Worm (Caenorhabditis elegans) whole organism, late embryonic: Measurements from ENCODE around the gene warf-1.

ENCODE experiments used
- C08G9.2 ChIP-seq: sonication (generic microtip); optimal IDR thresholded peaks from 2 replicates; lab custom pipeline; 2016; ENCODE audit warnings: mild to moderate bottlenecking, missing genetic modification characterization, moderate library complexity, missing compliant biosample characterization
- F13H6.1 ChIP-seq: sonication (generic microtip); optimal IDR thresholded peaks from 2 replicates; lab custom pipeline; 2016; ENCODE audit warnings: missing genetic modification characterization, missing compliant biosample characterization
- K02D7.2 ChIP-seq: sonication (generic microtip); optimal IDR thresholded peaks from 2 replicates; lab custom pipeline; 2017; ENCODE audit warnings: mild to moderate bottlenecking, missing genetic modification characterization, missing compliant biosample characterization
- ceh-14 ChIP-seq: sonication (generic microtip); optimal IDR thresholded peaks from 2 replicates; lab custom pipeline; 2016; ENCODE audit warnings: missing genotype, missing genetic modification characterization, missing compliant biosample characterization
- ceh-18 ChIP-seq: sonication (generic microtip); optimal IDR thresholded peaks from 2 replicates; lab custom pipeline; 2016; ENCODE audit warnings: missing genetic modification characterization, missing compliant biosample characterization
- ceh-19 ChIP-seq: fragments of 200-800 bp; sonication (Bioruptor generic); optimal IDR thresholded peaks from 2 replicates; lab custom pipeline; 2018; ENCODE audit warnings: mild to moderate bottlenecking, missing genetic modification characterization, missing compliant biosample characterization
- ceh-2 ChIP-seq: sonication (generic microtip); optimal IDR thresholded peaks from 2 replicates; lab custom pipeline; 2016; ENCODE audit warnings: missing genotype, missing genetic modification characterization, missing compliant biosample characterization
- ceh-30 ChIP-seq: fragments of 150-350 bp; optimal IDR thresholded peaks from 2 replicates; lab custom pipeline; 2014; ENCODE audit warnings: missing biosample characterization, missing genetic modification characterization
- ceh-45 ChIP-seq: fragments of 200-800 bp; sonication (Bioruptor generic); IDR thresholded peaks from 2 replicates; pipeline ENCODE4 v1.3.6; 2022; ENCODE audit warnings: missing genetic modification reagents, missing genetic modification characterization, missing compliant biosample characterization
- ceh-48 ChIP-seq: sonication (generic microtip); optimal IDR thresholded peaks from 2 replicates; lab custom pipeline; 2016; ENCODE audit warnings: missing genetic modification characterization, inconsistent platforms, missing compliant biosample characterization
- che-1 ChIP-seq: sonication (generic microtip); optimal IDR thresholded peaks from 2 replicates; lab custom pipeline; 2016; ENCODE audit warnings: mild to moderate bottlenecking, missing genetic modification characterization, missing compliant biosample characterization
- dve-1 ChIP-seq: sonication (generic microtip); optimal IDR thresholded peaks from 2 replicates; lab custom pipeline; 2017; ENCODE audit warnings: antibody characterized with exemption, mild to moderate bottlenecking, missing genetic modification characterization, missing compliant biosample characterization
- elt-4 ChIP-seq: sonication (generic microtip); optimal IDR thresholded peaks from 2 replicates; lab custom pipeline; 2016; ENCODE audit warnings: missing genetic modification characterization, missing compliant biosample characterization
- fax-1 ChIP-seq: sonication (generic microtip); optimal IDR thresholded peaks from 2 replicates; lab custom pipeline; 2016; ENCODE audit warnings: missing genotype, missing genetic modification characterization, missing compliant biosample characterization
- fkh-6 ChIP-seq: sonication (generic microtip); optimal IDR thresholded peaks from 2 replicates; lab custom pipeline; 2016; ENCODE audit warnings: missing genetic modification characterization, missing compliant biosample characterization
- gmeb-2 ChIP-seq: sonication (generic microtip); optimal IDR thresholded peaks from 2 replicates; lab custom pipeline; 2016; ENCODE audit warnings: missing genetic modification characterization, inconsistent platforms, missing compliant biosample characterization
- hlh-13 ChIP-seq: fragments of 200-800 bp; sonication (Bioruptor generic); optimal IDR thresholded peaks from 2 replicates; lab custom pipeline; 2018; ENCODE audit warnings: mild to moderate bottlenecking, missing genetic modification characterization, missing compliant biosample characterization
- hlh-6 ChIP-seq: sonication (generic microtip); optimal IDR thresholded peaks from 2 replicates; lab custom pipeline; 2016; ENCODE audit warnings: missing genotype, missing genetic modification characterization, missing compliant biosample characterization
- lim-6 ChIP-seq: sonication (generic microtip); optimal IDR thresholded peaks from 2 replicates; lab custom pipeline; 2016; ENCODE audit warnings: missing genetic modification characterization, missing compliant biosample characterization
- madf-2 ChIP-seq: sonication (generic microtip); optimal IDR thresholded peaks from 2 replicates; lab custom pipeline; 2017; ENCODE audit warnings: missing genetic modification characterization, missing compliant biosample characterization
- mec-3 ChIP-seq: sonication (generic microtip); optimal IDR thresholded peaks from 2 replicates; lab custom pipeline; 2016; ENCODE audit warnings: borderline replicate concordance, missing genetic modification characterization, missing compliant biosample characterization
- nfya-1 ChIP-seq: sonication (generic microtip); optimal IDR thresholded peaks from 2 replicates; lab custom pipeline; 2017; ENCODE audit warnings: missing genetic modification characterization, mild to moderate bottlenecking, missing compliant biosample characterization, antibody characterized with exemption, moderate library complexity
- nhr-11 ChIP-seq: fragments of 150-350 bp; optimal IDR thresholded peaks from 2 replicates; lab custom pipeline; 2014; ENCODE audit warnings: missing biosample characterization, missing genetic modification characterization
- npax-4 ChIP-seq: sonication (generic microtip); optimal IDR thresholded peaks from 2 replicates; lab custom pipeline; 2016; ENCODE audit warnings: missing genetic modification characterization, missing compliant biosample characterization
- pag-3 ChIP-seq: sonication (generic microtip); optimal IDR thresholded peaks from 2 replicates; lab custom pipeline; 2016; ENCODE audit warnings: missing compliant biosample characterization, missing genetic modification characterization, borderline replicate concordance
- pros-1 ChIP-seq: fragments of 150-350 bp; optimal IDR thresholded peaks from 2 replicates; lab custom pipeline; 2014; ENCODE audit warnings: missing biosample characterization, missing genetic modification reagents, missing genetic modification characterization
- sdc-2 ChIP-seq: sonication (generic microtip); optimal IDR thresholded peaks from 2 replicates; lab custom pipeline; 2016; ENCODE audit warnings: missing genotype, missing genetic modification characterization, missing compliant biosample characterization
- syd-9 ChIP-seq: sonication (generic microtip); optimal IDR thresholded peaks from 2 replicates; lab custom pipeline; 2016; ENCODE audit warnings: mild to moderate bottlenecking, missing genetic modification characterization, moderate library complexity, missing compliant biosample characterization
- tbx-7 ChIP-seq: sonication (generic microtip); optimal IDR thresholded peaks from 2 replicates; lab custom pipeline; 2016; ENCODE audit warnings: missing genotype, missing genetic modification characterization, missing compliant biosample characterization
- ttx-3 ChIP-seq: sonication (generic microtip); optimal IDR thresholded peaks from 2 replicates; lab custom pipeline; 2016; ENCODE audit warnings: missing genetic modification reagents, missing genetic modification characterization, missing compliant biosample characterization
- unc-42 ChIP-seq: sonication (generic microtip); optimal IDR thresholded peaks from 2 replicates; lab custom pipeline; 2016; ENCODE audit warnings: missing genotype, missing genetic modification characterization, missing compliant biosample characterization

Gene warf-1

ce11 chrIV:7632535-7632934, 2.1 kb upstream of the warf-1 start, which contains the start of gene F45E4.6:
TSS of gene F45E4.6 (minus strand) at chrIV:7632548.
- TF ChIP-seq nhr-11, result no peak
- TF ChIP-seq syd-9 (tag; lab: Kevin White, UChicago), result no peak
- no peak for TF ChIP-seq dve-1 (tag; lab: Kevin White, UChicago)
- TF ChIP-seq unc-42 (tag; lab: Kevin White, UChicago), result peak; percentile 60
- no peak for TF ChIP-seq F13H6.1 (tag; lab: Kevin White, UChicago)

ce11 chrIV:7633020-7633419, 1.6 kb upstream of the warf-1 start, which contains the start of gene plp-1:
TSS of gene plp-1 (plus strand) at chrIV:7633360.
- TF ChIP-seq mec-3 (tag; lab: Kevin White, UChicago) (no peak), ceh-48 (tag; lab: Kevin White, UChicago) (peak; percentile 52)

- TF ChIP-seq ttx-3, result no peak
- no peak for TF ChIP-seq pag-3 (tag; lab: Kevin White, UChicago)
- no peak for TF ChIP-seq pros-1
- TF ChIP-seq C08G9.2 (tag; lab: Kevin White, UChicago), result no peak
- TF ChIP-seq tbx-7 (tag; lab: Kevin White, UChicago), result no peak
- no peak for TF ChIP-seq K02D7.2 (tag; lab: Kevin White, UChicago)
- no peak for TF ChIP-seq ceh-2 (tag; lab: Kevin White, UChicago)
- TF ChIP-seq ceh-19, result no peak
- TF ChIP-seq che-1 (tag; lab: Kevin White, UChicago), result no peak
- TF ChIP-seq npax-4, result no peak
- no peak for TF ChIP-seq ceh-48 (tag; lab: Kevin White, UChicago)
- no peak for TF ChIP-seq ceh-45 (GFP tag; lab: Robert Waterston, UW)
- no peak for TF ChIP-seq fkh-6
These were observed 7.2 kb downstream of the warf-1 start, which contains the start of gene nep-16 for ce11 chrIV:7641758-7642157. TSS of gene nep-16 (minus strand) at chrIV:7641858.

ce11 chrIV:7642971-7643370, 8.4 kb downstream of the warf-1 start, which contains the start of gene nlp-20:
TSS of gene nlp-20 (minus strand) at chrIV:7643071.
- TF ChIP-seq nfya-1 (tag; lab: Kevin White, UChicago), result no peak
- no peak for TF ChIP-seq sdc-2 (tag; lab: Kevin White, UChicago)
- no peak for TF ChIP-seq lim-6 (tag; lab: Kevin White, UChicago)

- no peak for TF ChIP-seq C08G9.2 (tag; lab: Kevin White, UChicago)
- TF ChIP-seq ceh-14, result no peak
- no peak for TF ChIP-seq fkh-6
- no peak for TF ChIP-seq fax-1 (tag; lab: Kevin White, UChicago)
- no peak for TF ChIP-seq F13H6.1 (tag; lab: Kevin White, UChicago)
These were observed 11.5 kb downstream of the warf-1 start, which contains the start of gene hmg-5 for ce11 chrIV:7646119-7646518. TSS of gene hmg-5 (minus strand) at chrIV:7646219.

- TF ChIP-seq ceh-30 (tag; lab: Kevin White, UChicago) (no peak), hlh-13 (GFP tag; lab: Kevin White, UChicago) (no peak), ceh-14 (no peak)
These were observed 12.3 kb downstream of the warf-1 start for ce11 chrIV:7646861-7647260.

- TF ChIP-seq hlh-6 (tag; lab: Kevin White, UChicago), result no peak
- no peak for TF ChIP-seq ceh-18 (tag; lab: Kevin White, UChicago)
- TF ChIP-seq fax-1 (tag; lab: Kevin White, UChicago), result no peak
- TF ChIP-seq nfya-1 (tag; lab: Kevin White, UChicago), result peak; percentile 62
- TF ChIP-seq elt-4, result no peak
- no peak for TF ChIP-seq madf-2 (tag; lab: Kevin White, UChicago)
- no peak for TF ChIP-seq gmeb-2 (tag; lab: Kevin White, UChicago)
These were observed 15.8 kb downstream of the warf-1 start for ce11 chrIV:7650433-7650832.
